Fruit fly (Drosophila melanogaster) S2 (cell line): Measurements from ENCODE around the gene CG46448.

Source experiments
- CG8478 ChIP-seq: fragments of >200 bp; optimal IDR thresholded peaks from 2 replicates; lab custom pipeline; 2018
- CTCF ChIP-seq, 2 experiments: fragments of >200 bp; optimal IDR thresholded peaks; 2 replicates each; lab custom pipeline; 2018

CG46448 gene

DNA sequence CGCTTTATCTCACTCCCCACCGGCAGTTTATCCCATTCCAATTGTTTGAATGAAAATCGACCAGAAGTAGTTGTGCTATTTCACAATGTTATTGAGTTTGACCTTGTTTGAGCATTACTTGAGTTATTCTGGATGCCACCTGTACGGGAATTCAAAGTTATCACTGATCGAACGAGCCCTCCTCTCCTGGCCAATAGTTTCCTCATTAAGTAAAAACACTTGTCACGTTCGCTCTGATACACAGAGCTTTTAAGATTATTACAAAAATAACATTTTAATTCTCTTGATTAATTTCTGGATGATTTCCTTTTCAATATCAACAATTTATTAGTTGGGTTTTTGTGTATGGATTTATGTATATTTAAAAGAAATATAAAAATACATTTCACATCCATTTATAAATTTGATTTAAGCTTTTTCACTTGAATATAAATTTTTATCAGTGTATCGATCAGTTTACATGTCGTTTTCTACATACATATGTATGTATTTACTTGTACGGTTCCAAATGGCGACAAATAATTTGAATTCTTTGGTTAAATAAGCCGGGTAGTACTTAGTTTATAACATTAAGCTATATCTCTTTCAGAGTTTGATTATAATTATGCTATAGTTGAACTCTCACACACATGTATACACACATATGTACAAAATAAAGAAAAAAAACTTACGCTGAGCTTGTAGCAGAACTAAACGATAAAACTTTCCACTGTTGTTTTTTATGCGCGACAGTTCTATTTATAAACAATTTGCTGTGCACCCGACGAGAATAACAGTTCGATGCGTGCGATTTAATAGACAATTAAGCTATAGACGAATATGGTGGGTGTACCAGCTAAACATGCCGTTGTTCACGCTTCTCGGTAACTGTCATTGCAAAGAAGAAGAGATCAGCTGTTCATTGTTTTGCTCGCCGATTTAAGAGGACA is 17.4 kb upstream of the CG46448 start, which contains the start of the genes CG3609 and CG15390:
TSS of gene CG3609 (minus strand) at position 810 of the 929 bp plus-strand sequence.
TSS of gene CG15390 (plus strand) at position 896 of the 929 bp plus-strand sequence.
- peak in 1 of 2 experiments; percentile 3 for TF ChIP-seq CTCF (optimal IDR thresholded peaks at IDR 0.05; lab: Kevin White, UChicago)
- TF ChIP-seq CG8478 (lab: Kevin White, UChicago): no peak

- TF ChIP-seq CTCF (optimal IDR thresholded peaks at IDR 0.05; lab: Kevin White, UChicago) (peak in 1 of 2 experiments; percentile 27), CG8478 (lab: Kevin White, UChicago) (no peak)
Observed at dm6 chr2L:2375655-2376417, 15.6 kb upstream of the CG46448 start, which contains the start of gene Atxn7. Gene Atxn7, plus strand, starts transcription at chr2L:2375841.

DNA sequence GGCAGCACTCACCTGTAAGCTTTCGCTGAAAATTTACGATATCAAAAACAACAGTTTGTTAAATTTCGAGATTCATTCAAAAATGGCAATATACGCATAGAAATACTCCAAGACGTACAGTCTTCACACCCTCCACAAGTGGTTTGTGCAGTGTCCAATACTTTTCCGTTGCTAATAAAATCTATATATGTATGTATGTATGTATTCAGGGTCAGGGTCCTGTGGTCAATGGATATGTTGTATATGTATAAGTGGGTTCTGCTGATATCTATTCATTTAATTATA is 15.1 kb upstream of the CG46448 start:
- no peak for TF ChIP-seq CG8478 (lab: Kevin White, UChicago)
- no peak for TF ChIP-seq CTCF (optimal IDR thresholded peaks at IDR 0.05; lab: Kevin White, UChicago)

dm6 chr2L:2380805-2381204 is 10.7 kb upstream of the CG46448 start, which contains the start of gene Eogt:
Gene Eogt, plus strand, starts transcription at chr2L:2381097.
- TF ChIP-seq CTCF (optimal IDR thresholded peaks at IDR 0.05; lab: Kevin White, UChicago) (peak in 1 of 2 experiments; percentile 6), CG8478 (lab: Kevin White, UChicago) (no peak)

DNA sequence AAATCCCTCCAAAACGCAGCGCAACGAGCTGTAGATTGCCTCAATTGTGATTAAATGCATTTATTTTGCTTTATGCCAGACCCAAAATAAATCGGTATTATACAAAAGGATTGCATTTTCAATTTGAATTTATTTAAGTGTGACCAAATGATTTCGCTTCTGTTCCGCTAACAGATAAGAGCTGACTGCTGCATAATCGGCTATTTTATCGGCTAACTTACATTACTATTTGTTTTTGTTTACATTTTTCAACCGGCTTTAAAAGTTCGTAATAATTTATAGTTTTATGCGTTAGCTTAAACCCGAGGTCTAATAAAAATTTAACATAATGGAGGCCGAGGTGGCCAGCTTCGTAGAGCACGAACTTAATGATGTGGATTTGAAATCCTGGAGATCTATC is 8.5 kb upstream of the CG46448 start, which contains the start of gene PIG-Wa:
TSS of gene PIG-Wa (plus strand) at position 232 of the 400 bp plus-strand sequence.
- no peak for TF ChIP-seq CG8478 (lab: Kevin White, UChicago)
- TF ChIP-seq CTCF (optimal IDR thresholded peaks at IDR 0.05; lab: Kevin White, UChicago): no peak

- TF ChIP-seq CG8478 (lab: Kevin White, UChicago) (no peak), CTCF (optimal IDR thresholded peaks at IDR 0.05; lab: Kevin White, UChicago) (no peak)
Observed at dm6 chr2L:2385692-2386091, 5.8 kb upstream of the CG46448 start, which contains the start of gene CG3557. Gene CG3557, minus strand, starts transcription at chr2L:2385792.

- TF ChIP-seq CG8478 (lab: Kevin White, UChicago) (no peak), CTCF (optimal IDR thresholded peaks at IDR 0.05; lab: Kevin White, UChicago) (no peak)
Observed at dm6 chr2L:2390589-2390988, 871 bp upstream of the CG46448 start, which contains the start of gene CG43750. Gene CG43750, minus strand, starts transcription at chr2L:2390689.

DNA sequence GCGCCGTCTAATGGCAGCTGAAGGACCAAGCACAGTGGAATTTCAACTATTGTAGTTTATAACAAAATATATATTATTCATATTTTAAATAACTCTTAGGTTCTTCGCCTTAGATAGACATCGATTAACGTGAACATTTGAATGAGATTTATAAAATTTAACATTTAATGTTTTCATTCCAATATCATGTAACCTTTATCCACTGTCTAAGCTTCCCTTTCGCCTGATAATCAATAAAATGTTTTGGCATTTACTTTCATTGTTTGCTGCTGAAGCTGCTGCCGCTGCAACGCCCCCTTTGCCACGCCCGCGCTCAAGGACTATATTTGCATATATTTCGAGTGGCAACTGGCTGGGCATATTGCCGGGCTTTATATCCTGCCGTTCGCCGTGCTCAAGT is 3.4 kb downstream of the CG46448 start:
- TF ChIP-seq CG8478 (lab: Kevin White, UChicago): no peak
- TF ChIP-seq CTCF (optimal IDR thresholded peaks at IDR 0.05; lab: Kevin White, UChicago): no peak

DNA sequence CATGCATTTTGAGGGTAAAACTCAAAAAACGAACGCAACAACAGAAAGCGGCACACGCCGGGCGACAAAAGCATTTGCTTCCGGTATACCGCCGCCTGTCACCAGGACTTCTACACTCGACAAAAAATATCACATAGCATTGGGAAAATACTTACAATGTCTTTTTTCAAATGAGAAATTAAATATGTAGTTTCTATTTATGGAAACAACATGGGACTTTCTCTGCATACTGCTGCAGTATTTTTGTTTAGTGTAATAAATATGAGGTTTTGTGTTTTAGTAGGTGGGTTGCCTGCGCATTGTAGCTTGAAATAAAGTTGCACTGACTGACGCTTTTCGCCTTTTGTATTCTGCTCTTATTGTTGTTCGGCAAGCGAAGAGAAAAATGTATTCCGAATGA is 5.6 kb downstream of the CG46448 start:
- TF ChIP-seq CTCF (optimal IDR thresholded peaks at IDR 0.05; lab: Kevin White, UChicago) (no peak), CG8478 (lab: Kevin White, UChicago) (no peak)

DNA sequence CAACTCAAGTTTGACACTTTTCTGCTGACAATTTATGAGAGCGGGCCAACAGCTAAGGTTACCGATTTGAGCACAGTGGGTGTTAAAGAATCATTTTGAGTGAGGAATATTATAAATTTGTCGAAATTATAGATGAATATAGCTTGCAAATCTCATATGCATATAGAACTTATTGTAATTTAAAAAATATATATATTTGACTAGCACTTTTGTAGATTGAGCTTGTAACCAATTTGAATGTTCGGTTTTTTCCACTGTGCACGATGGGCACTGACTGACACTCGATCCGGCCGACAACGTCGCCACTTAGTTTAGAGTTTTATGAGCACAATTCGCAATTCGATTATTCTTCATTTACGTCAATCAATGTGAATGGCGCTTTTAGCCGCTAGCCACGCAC is 7.0 kb downstream of the CG46448 start:
- no peak for TF ChIP-seq CTCF (optimal IDR thresholded peaks at IDR 0.05; lab: Kevin White, UChicago)

- TF ChIP-seq CG8478 (lab: Kevin White, UChicago) (no peak), CTCF (optimal IDR thresholded peaks at IDR 0.05; lab: Kevin White, UChicago) (no peak)
Observed at dm6 chr2L:2399897-2400296, 8.4 kb downstream of the CG46448 start, which contains the start of gene VGlut. Gene VGlut, plus strand, starts transcription at chr2L:2400295.

DNA sequence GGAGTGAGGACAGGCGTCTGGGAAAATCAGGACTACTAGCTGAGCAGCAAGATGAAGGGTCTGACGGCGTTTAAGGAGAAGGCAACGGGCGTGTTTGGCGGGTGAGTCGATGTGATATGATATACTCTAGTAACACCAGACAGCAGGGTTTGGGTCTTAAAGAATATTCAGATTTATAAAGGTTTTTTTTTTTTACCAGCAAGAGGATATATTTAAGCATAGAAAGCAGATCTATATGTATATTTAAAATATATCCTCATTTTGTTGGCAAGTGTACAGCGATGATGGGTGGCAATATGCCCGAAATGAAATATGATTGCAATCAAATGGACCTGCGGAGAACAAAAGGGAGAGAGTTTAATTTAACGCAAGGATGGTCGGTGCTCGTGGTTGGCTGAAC is 10.7 kb downstream of the CG46448 start:
- TF ChIP-seq CTCF (optimal IDR thresholded peaks at IDR 0.05; lab: Kevin White, UChicago) (no peak), CG8478 (lab: Kevin White, UChicago) (no peak)

- no peak for TF ChIP-seq CTCF (optimal IDR thresholded peaks at IDR 0.05; lab: Kevin White, UChicago)
- no peak for TF ChIP-seq CG8478 (lab: Kevin White, UChicago)
Observed at dm6 chr2L:2404631-2405030, 13.2 kb downstream of the CG46448 start.

DNA sequence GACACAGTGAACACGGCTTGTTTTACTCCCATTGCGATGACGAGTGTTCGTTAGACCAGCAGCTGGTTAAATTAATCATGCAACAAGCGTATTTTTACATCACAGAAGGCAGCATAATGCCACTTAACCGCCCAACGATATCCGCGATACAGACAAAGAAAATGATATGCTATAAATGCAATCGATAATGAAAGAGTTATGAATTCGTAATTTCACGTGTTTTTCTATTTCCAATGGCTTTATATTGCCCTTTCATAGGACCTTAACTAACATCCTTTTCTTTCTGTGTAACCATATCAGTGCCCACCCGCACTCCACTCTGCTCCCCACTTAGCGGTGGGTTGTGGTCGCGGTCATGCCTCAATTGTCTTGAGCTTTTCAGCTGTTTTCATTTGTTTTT is 21.6 kb downstream of the CG46448 start:
- TF ChIP-seq CTCF (optimal IDR thresholded peaks at IDR 0.05; lab: Kevin White, UChicago): no peak
- no peak for TF ChIP-seq CG8478 (lab: Kevin White, UChicago)

- no peak for TF ChIP-seq CG8478 (lab: Kevin White, UChicago)
- TF ChIP-seq CTCF (optimal IDR thresholded peaks at IDR 0.05; lab: Kevin White, UChicago): no peak
Observed at dm6 chr2L:2415109-2415508, 23.6 kb downstream of the CG46448 start, which contains the start of gene CG18641. Gene CG18641, minus strand, starts transcription at chr2L:2415322.
